Fruit fly (Drosophila melanogaster) whole organism, embryonic: ENCODE data around the gene Gr61a.

Source experiments
- ATbp ChIP-seq: fragments of 200-800 bp; sonication (Bioruptor generic); optimal IDR thresholded peaks from 2 replicates; lab custom pipeline; 2017; ENCODE audit warnings: missing biosample characterization, mild to moderate bottlenecking, missing genetic modification characterization, missing genetic modification reagents
- BEAF-32 ChIP-seq: fragments of 200-800 bp; sonication (Bioruptor generic); optimal IDR thresholded peaks from 3 replicates; lab custom pipeline; 2017; ENCODE audit warnings: missing biosample characterization, missing genetic modification characterization, mild to moderate bottlenecking, moderate library complexity, missing genetic modification reagents
- Bgb ChIP-seq: fragments of 200-800 bp; sonication (Bioruptor generic); IDR thresholded peaks from 2 replicates; pipeline ENCODE4 v1.3.6; 2022; ENCODE audit warnings: missing biosample characterization, missing genetic modification characterization; ENCODE audit not compliant: partially characterized antibody
- CG10431 ChIP-seq: fragments of 200-800 bp; sonication (Bioruptor generic); optimal IDR thresholded peaks from 3 replicates; lab custom pipeline; 2018; ENCODE audit warnings: missing biosample characterization, mild to moderate bottlenecking, missing genetic modification characterization
- CG11456 ChIP-seq: fragments of 200-800 bp; sonication (Bioruptor generic); IDR thresholded peaks from 3 replicates; pipeline ENCODE4 v1.3.6; 2022; ENCODE audit warnings: missing biosample characterization, missing genetic modification characterization
- CG13287 ChIP-seq: fragments of 200-800 bp; sonication (Bioruptor generic); IDR thresholded peaks from 2 replicates; pipeline ENCODE4 v1.3.6; 2022; ENCODE audit warnings: missing biosample characterization, missing genetic modification characterization; ENCODE audit not compliant: partially characterized antibody
- CG13775 ChIP-seq: fragments of 200-800 bp; sonication (Bioruptor generic); optimal IDR thresholded peaks from 3 replicates; lab custom pipeline; 2017; ENCODE audit warnings: missing biosample characterization, mild to moderate bottlenecking, missing genetic modification characterization
- CG14710 ChIP-seq: fragments of 200-800 bp; sonication (Bioruptor generic); optimal IDR thresholded peaks from 3 replicates; lab custom pipeline; 2019; ENCODE audit warnings: missing biosample characterization, mild to moderate bottlenecking, missing genetic modification characterization, moderate library complexity
- CG14860 ChIP-seq: fragments of 200-800 bp; sonication (Bioruptor generic); IDR thresholded peaks from 3 replicates; pipeline ENCODE4 v1.3.6; 2022; ENCODE audit warnings: missing biosample characterization, missing genetic modification characterization; ENCODE audit not compliant: partially characterized antibody
- CG14965 ChIP-seq: fragments of 200-800 bp; sonication (Bioruptor generic); optimal IDR thresholded peaks from 2 replicates; lab custom pipeline; 2016; ENCODE audit warnings: missing biosample characterization, missing genetic modification characterization, borderline replicate concordance
- CG15011 ChIP-seq: fragments of 200-800 bp; sonication (Bioruptor generic); optimal IDR thresholded peaks from 3 replicates; lab custom pipeline; 2018; ENCODE audit warnings: missing biosample characterization, mild to moderate bottlenecking, missing genetic modification characterization
- CG15514 ChIP-seq: fragments of 200-800 bp; sonication (Bioruptor generic); optimal IDR thresholded peaks from 3 replicates; lab custom pipeline; 2017; ENCODE audit warnings: missing biosample characterization, missing genetic modification characterization, mild to moderate bottlenecking, moderate library complexity, missing genetic modification reagents
- CG16813 ChIP-seq: fragments of 200-800 bp; sonication (Bioruptor generic); IDR thresholded peaks from 3 replicates; pipeline ENCODE4 v1.3.6; 2022; ENCODE audit warnings: missing biosample characterization, missing genetic modification characterization; ENCODE audit not compliant: partially characterized antibody
- CG1792 ChIP-seq: fragments of 200-800 bp; sonication (Bioruptor generic); optimal IDR thresholded peaks from 2 replicates; lab custom pipeline; 2016; ENCODE audit warnings: missing biosample characterization, missing genetic modification characterization
- CG34224 ChIP-seq: fragments of 200-800 bp; sonication (Bioruptor generic); IDR thresholded peaks from 3 replicates; pipeline ENCODE4 v1.3.6; 2022; ENCODE audit warnings: missing biosample characterization, missing genetic modification characterization; ENCODE audit not compliant: partially characterized antibody
- CG3838 ChIP-seq: fragments of 200-800 bp; sonication (Bioruptor generic); optimal IDR thresholded peaks from 3 replicates; lab custom pipeline; 2016; ENCODE audit warnings: missing biosample characterization, missing genetic modification characterization
- CG3847 ChIP-seq: fragments of 200-800 bp; sonication (Bioruptor generic); IDR thresholded peaks from 2 replicates; pipeline ENCODE4 v1.3.6; 2022; ENCODE audit warnings: missing biosample characterization, missing genetic modification characterization
- CG4820 ChIP-seq: fragments of 200-800 bp; sonication (Bioruptor generic); optimal IDR thresholded peaks from 3 replicates; lab custom pipeline; 2016; ENCODE audit warnings: missing biosample characterization, missing genetic modification characterization
- CG6272 ChIP-seq: fragments of 200-800 bp; sonication (Bioruptor generic); IDR thresholded peaks from 2 replicates; pipeline ENCODE4 v1.3.6; 2022; ENCODE audit warnings: missing biosample characterization, missing genetic modification characterization
- CG6791 ChIP-seq: fragments of 200-800 bp; sonication (Bioruptor generic); IDR thresholded peaks from 3 replicates; pipeline ENCODE4 v1.3.6; 2022; ENCODE audit warnings: missing biosample characterization, missing genetic modification characterization; ENCODE audit not compliant: partially characterized antibody
- CG8478 ChIP-seq: fragments of >200 bp; optimal IDR thresholded peaks from 2 replicates; lab custom pipeline; 2018
- H15 ChIP-seq: fragments of 200-800 bp; sonication (Bioruptor generic); IDR thresholded peaks from 3 replicates; pipeline ENCODE4 v1.3.6; 2022; ENCODE audit warnings: missing biosample characterization, missing genetic modification characterization
- HLH4C ChIP-seq: fragments of 200-800 bp; sonication (Bioruptor generic); IDR thresholded peaks from 3 replicates; pipeline ENCODE4 v1.3.6; 2022; ENCODE audit warnings: missing biosample characterization, missing genetic modification characterization; ENCODE audit not compliant: partially characterized antibody
- Hmx ChIP-seq: fragments of 200-800 bp; sonication (Bioruptor generic); optimal IDR thresholded peaks from 2 replicates; lab custom pipeline; 2016; ENCODE audit warnings: missing biosample characterization, missing genetic modification characterization
- Opbp ChIP-seq: fragments of 200-800 bp; sonication (Bioruptor generic); IDR thresholded peaks from 3 replicates; pipeline ENCODE4 v1.3.6; 2022; ENCODE audit warnings: missing biosample characterization, missing genetic modification characterization; ENCODE audit not compliant: partially characterized antibody
- Rfx ChIP-seq: fragments of 200-800 bp; sonication (Bioruptor generic); IDR thresholded peaks from 2 replicates; pipeline ENCODE4 v1.3.6; 2022; ENCODE audit warnings: missing biosample characterization, missing genetic modification characterization
- Scr ChIP-seq: fragments of 200-800 bp; sonication (Bioruptor generic); IDR thresholded peaks from 2 replicates; pipeline ENCODE4 v1.3.6; 2022; ENCODE audit warnings: missing biosample characterization, missing genetic modification characterization; ENCODE audit not compliant: partially characterized antibody
- Sox100B ChIP-seq: fragments of 200-800 bp; sonication (Bioruptor generic); optimal IDR thresholded peaks from 3 replicates; lab custom pipeline; 2018; ENCODE audit warnings: missing biosample characterization, mild to moderate bottlenecking, missing genetic modification characterization
- Sry-δ ChIP-seq: fragments of 200-800 bp; sonication (Bioruptor generic); optimal IDR thresholded peaks from 2 replicates; lab custom pipeline; 2016; ENCODE audit warnings: missing biosample characterization, missing genetic modification characterization
- Ssrp ChIP-seq: fragments of 200-800 bp; sonication (Bioruptor generic); optimal IDR thresholded peaks from 2 replicates; lab custom pipeline; 2018; ENCODE audit warnings: missing biosample characterization, mild to moderate bottlenecking, missing genetic modification characterization, moderate library complexity
- bbx ChIP-seq: fragments of 200-800 bp; sonication (Bioruptor generic); IDR thresholded peaks from 2 replicates; pipeline ENCODE4 v1.3.6; 2022; ENCODE audit warnings: missing biosample characterization, missing genetic modification characterization; ENCODE audit not compliant: partially characterized antibody
- cwo ChIP-seq: fragments of 200-800 bp; sonication (Bioruptor generic); optimal IDR thresholded peaks from 3 replicates; lab custom pipeline; 2017; ENCODE audit warnings: missing biosample characterization, missing genetic modification characterization, mild to moderate bottlenecking, moderate library complexity, missing genetic modification reagents
- ewg ChIP-seq: fragments of 200-800 bp; sonication (Bioruptor generic); optimal IDR thresholded peaks from 3 replicates; lab custom pipeline; 2017; ENCODE audit warnings: mild to moderate bottlenecking, missing biosample characterization, missing genetic modification reagents, missing genetic modification characterization
- gcm2 ChIP-seq: fragments of 200-800 bp; sonication (Bioruptor generic); optimal IDR thresholded peaks from 2 replicates; lab custom pipeline; 2016; ENCODE audit warnings: missing biosample characterization, missing genetic modification characterization
- gsb ChIP-seq: fragments of 200-800 bp; sonication (Bioruptor generic); IDR thresholded peaks from 2 replicates; pipeline ENCODE4 v1.3.6; 2022; ENCODE audit warnings: missing biosample characterization, missing genetic modification characterization
- gsb-n ChIP-seq: fragments of 200-800 bp; sonication (Bioruptor generic); optimal IDR thresholded peaks from 3 replicates; lab custom pipeline; 2018; ENCODE audit warnings: missing biosample characterization, mild to moderate bottlenecking, missing genetic modification characterization
- h ChIP-seq: fragments of >200 bp; optimal IDR thresholded peaks from 2 replicates; lab custom pipeline; 2017
- hbn ChIP-seq: fragments of 200-800 bp; sonication (Bioruptor generic); IDR thresholded peaks from 2 replicates; pipeline ENCODE4 v1.3.6; 2022; ENCODE audit warnings: missing biosample characterization, missing genetic modification characterization; ENCODE audit not compliant: partially characterized antibody
- kni ChIP-seq: fragments of 200-800 bp; sonication (Bioruptor generic); optimal IDR thresholded peaks from 3 replicates; lab custom pipeline; 2017; ENCODE audit warnings: mild to moderate bottlenecking, missing biosample characterization, missing genetic modification reagents, missing genetic modification characterization
- luna ChIP-seq: fragments of 200-800 bp; sonication (Bioruptor generic); optimal IDR thresholded peaks from 2 replicates; lab custom pipeline; 2016; ENCODE audit warnings: missing biosample characterization, missing genetic modification characterization
- mam ChIP-seq: fragments of 200-800 bp; sonication (Bioruptor generic); optimal IDR thresholded peaks from 3 replicates; lab custom pipeline; 2016; ENCODE audit warnings: missing biosample characterization, missing genetic modification characterization
- nmo ChIP-seq: fragments of 200-800 bp; sonication (Bioruptor generic); optimal IDR thresholded peaks from 2 replicates; lab custom pipeline; 2018; ENCODE audit warnings: missing biosample characterization, mild to moderate bottlenecking, missing genetic modification characterization, moderate library complexity
- pb ChIP-seq: fragments of 200-800 bp; sonication (Bioruptor generic); optimal IDR thresholded peaks from 3 replicates; lab custom pipeline; 2016; ENCODE audit warnings: missing biosample characterization, missing genetic modification characterization
- row ChIP-seq: fragments of 200-800 bp; sonication (Bioruptor generic); IDR thresholded peaks from 3 replicates; pipeline ENCODE4 v1.3.6; 2022; ENCODE audit warnings: missing biosample characterization, missing genetic modification characterization
- sd ChIP-seq: fragments of 200-800 bp; sonication (Bioruptor generic); optimal IDR thresholded peaks from 3 replicates; lab custom pipeline; 2018; ENCODE audit warnings: missing biosample characterization, mild to moderate bottlenecking, missing genetic modification characterization, moderate library complexity
- seq ChIP-seq: fragments of 200-800 bp; sonication (Bioruptor generic); IDR thresholded peaks from 2 replicates; pipeline ENCODE4 v1.3.6; 2022; ENCODE audit warnings: missing biosample characterization, missing genetic modification characterization
- slbo ChIP-seq: fragments of 200-800 bp; sonication (Bioruptor generic); IDR thresholded peaks from 2 replicates; pipeline ENCODE4 v1.3.6; 2022; ENCODE audit warnings: missing biosample characterization, missing genetic modification characterization
- sug ChIP-seq: fragments of 200-800 bp; optimal IDR thresholded peaks from 2 replicates; lab custom pipeline; 2019; ENCODE audit warnings: missing biosample characterization, mild to moderate bottlenecking, missing genetic modification characterization, moderate library complexity
- unc-4 ChIP-seq: fragments of 200-800 bp; sonication (Bioruptor generic); IDR thresholded peaks from 2 replicates; pipeline ENCODE4 v1.3.6; 2022; ENCODE audit warnings: missing biosample characterization, missing genetic modification characterization; ENCODE audit not compliant: partially characterized antibody
- zfh1 ChIP-seq: fragments of 200-800 bp; sonication (Bioruptor generic); IDR thresholded peaks from 3 replicates; pipeline ENCODE4 v1.3.6; 2022; ENCODE audit warnings: missing biosample characterization, missing genetic modification characterization

Gene Gr61a

dm6 chr3L:833878-834277 is 7.4 kb upstream of the Gr61a start, which contains the start of gene CG42553 (continued):
- TF ChIP-seq nmo = no peak
- no peak for TF ChIP-seq gsb-n
- TF ChIP-seq Sry-δ (GFP tag; lab: Kevin White, UChicago) = peak; percentile 14
- no peak for TF ChIP-seq zfh1 (GFP tag; lab: Robert Waterston, UW)
- no peak for TF ChIP-seq h (lab: Kevin White, UChicago)
- peak; percentile 19; the same call in 2 of the 3 replicates for TF ChIP-seq CG34224 (GFP tag; lab: Robert Waterston, UW)
- no peak for TF ChIP-seq luna (GFP tag; lab: Kevin White, UChicago)
- no peak for TF ChIP-seq Ssrp (tag; lab: Kevin White, UChicago)
- TF ChIP-seq CG1792 = no peak
- no peak for TF ChIP-seq CG14710
- peak; percentile 77 for TF ChIP-seq row (GFP tag; lab: Robert Waterston, UW)
- TF ChIP-seq Rfx = peak; percentile 31; the same call in 1 of the 2 replicates
- no peak for TF ChIP-seq CG6791 (GFP tag; lab: Robert Waterston, UW)
- TF ChIP-seq CG11456 (GFP tag; lab: Robert Waterston, UW) = no peak
- TF ChIP-seq CG13775 = no peak
- peak; percentile 65; the same call in 2 of the 3 replicates for TF ChIP-seq Opbp (GFP tag; lab: Robert Waterston, UW)
- no peak for TF ChIP-seq CG14965 (GFP tag; lab: Kevin White, UChicago)
- TF ChIP-seq Bgb (GFP tag; lab: Robert Waterston, UW) = peak; percentile 42
- no peak for TF ChIP-seq CG15514 (GFP tag; lab: Kevin White, UChicago)
- no peak for TF ChIP-seq Hmx (GFP tag; lab: Kevin White, UChicago)
- TF ChIP-seq sd = no peak
- TF ChIP-seq HLH4C (GFP tag; lab: Robert Waterston, UW) = peak; percentile 37; the same call in 2 of the 3 replicates
- TF ChIP-seq H15 = no peak
- no peak for TF ChIP-seq gsb (GFP tag; lab: Robert Waterston, UW)
- TF ChIP-seq slbo (GFP tag; lab: Robert Waterston, UW) = peak; percentile 49; the same call in 1 of the 2 replicates
- TF ChIP-seq CG10431 = no peak
- TF ChIP-seq seq (GFP tag; lab: Robert Waterston, UW) = no peak
- TF ChIP-seq ATbp (GFP tag; lab: Kevin White, UChicago) = no peak
- no peak for TF ChIP-seq cwo (GFP tag; lab: Kevin White, UChicago)
- no peak for TF ChIP-seq pb
- peak; percentile 44 for TF ChIP-seq hbn (GFP tag; lab: Robert Waterston, UW)
- peak; percentile 49 for TF ChIP-seq BEAF-32 (GFP tag; lab: Kevin White, UChicago)
- TF ChIP-seq CG8478 (lab: Kevin White, UChicago) = no peak
- TF ChIP-seq Scr (GFP tag; lab: Robert Waterston, UW) = peak; percentile 39; the same call in 1 of the 2 replicates
- peak; percentile 32; the same call in 1 of the 2 replicates for TF ChIP-seq CG3847
- no peak for TF ChIP-seq CG14860 (GFP tag; lab: Robert Waterston, UW)
- no peak for TF ChIP-seq CG6272
- TF ChIP-seq Sox100B = no peak
- no peak for TF ChIP-seq ewg (GFP tag; lab: Kevin White, UChicago)
- no peak for TF ChIP-seq CG4820
- no peak for TF ChIP-seq gcm2 (GFP tag; lab: Kevin White, UChicago)
- no peak for TF ChIP-seq CG15011 (GFP tag; lab: Kevin White, UChicago)
- TF ChIP-seq mam (GFP tag; lab: Kevin White, UChicago) = no peak
- TF ChIP-seq unc-4 = peak; percentile 51
- TF ChIP-seq CG3838 (GFP tag; lab: Kevin White, UChicago) = no peak
- TF ChIP-seq kni (GFP tag; lab: Kevin White, UChicago) = no peak
- peak; percentile 47 for TF ChIP-seq CG13287
- TF ChIP-seq sug (tag; lab: Kevin White, UChicago) = no peak
- peak; percentile 71 for TF ChIP-seq bbx (GFP tag; lab: Robert Waterston, UW)
- TF ChIP-seq CG16813 (GFP tag; lab: Robert Waterston, UW) = peak; percentile 23
